Worm (Caenorhabditis elegans) whole organism, young adult: ENCODE data around the gene T23F2.2.

Experiments
- F49E8.2 ChIP-seq: sonication (generic microtip); optimal IDR thresholded peaks from 3 replicates; lab custom pipeline; 2017; ENCODE audit warnings: missing genetic modification characterization, mild to moderate bottlenecking, missing compliant biosample characterization, antibody characterized with exemption, moderate library complexity; ENCODE audit not compliant: insufficient read depth
- Y95B8A.8 ChIP-seq: fragments of 200-800 bp; sonication (Bioruptor generic); IDR thresholded peaks from 2 replicates; pipeline ENCODE4 v1.3.6; 2022; ENCODE audit warnings: missing genetic modification reagents, missing genetic modification characterization, missing compliant biosample characterization
- aptf-3 ChIP-seq: fragments of 200-800 bp; sonication (Bioruptor generic); IDR thresholded peaks from 2 replicates; pipeline ENCODE4 v1.3.6; 2022; ENCODE audit warnings: missing genetic modification characterization, missing compliant biosample characterization
- bed-2 ChIP-seq: fragments of 200-800 bp; sonication (Bioruptor generic); IDR thresholded peaks from 2 replicates; pipeline ENCODE4 v1.3.6; 2022; ENCODE audit warnings: missing genetic modification reagents, missing genetic modification characterization, missing compliant biosample characterization
- egl-18 ChIP-seq: fragments of 200-800 bp; sonication (Bioruptor generic); IDR thresholded peaks from 2 replicates; pipeline ENCODE4 v1.3.6; 2022; ENCODE audit warnings: missing genetic modification reagents, missing genetic modification characterization, missing compliant biosample characterization
- egrh-3 ChIP-seq: fragments of 200-800 bp; sonication (Bioruptor generic); IDR thresholded peaks from 2 replicates; pipeline ENCODE4 v1.3.6; 2022; ENCODE audit warnings: missing genetic modification reagents, missing genetic modification characterization, missing compliant biosample characterization
- hrde-1 ChIP-seq: sonication (generic microtip); optimal IDR thresholded peaks from 2 replicates; lab custom pipeline; 2016; ENCODE audit warnings: missing genetic modification characterization, mild to moderate bottlenecking, missing compliant biosample characterization, moderate library complexity, missing genotype, missing genetic modification reagents, borderline replicate concordance
- lsl-1 ChIP-seq: fragments of 200-800 bp; sonication (Bioruptor generic); optimal IDR thresholded peaks from 2 replicates; lab custom pipeline; 2018; ENCODE audit warnings: mild to moderate bottlenecking, missing genetic modification characterization, moderate library complexity, missing compliant biosample characterization
- madf-6 ChIP-seq: fragments of 200-800 bp; sonication (Bioruptor generic); IDR thresholded peaks from 2 replicates; pipeline ENCODE4 v1.3.6; 2022; ENCODE audit warnings: missing genetic modification reagents, missing genetic modification characterization, missing compliant biosample characterization
- nhr-80 ChIP-seq: sonication (generic microtip); optimal IDR thresholded peaks from 2 replicates; lab custom pipeline; 2016; ENCODE audit warnings: missing genetic modification characterization, missing compliant biosample characterization
- pha-4 ChIP-seq: fragments of 150-350 bp; sonication (generic microtip); optimal IDR thresholded peaks from 2 replicates; lab custom pipeline; 2014; ENCODE audit warnings: missing biosample characterization, missing genetic modification reagents, missing genetic modification characterization
- rpc-1 ChIP-seq, 2 experiments: fragments of 150-350 bp in 1 of 2; sonication (generic microtip) in 1 of 2; optimal IDR thresholded peaks; 2 replicates each; lab custom pipeline; 2014 to 2018; ENCODE audit warnings: missing biosample characterization in 1 of 2, missing genetic modification characterization in 1 of 2, missing genetic modification reagents in 1 of 2, missing genotype in 1 of 2
- sdz-38 ChIP-seq: sonication (generic microtip); optimal IDR thresholded peaks from 2 replicates; lab custom pipeline; 2016; ENCODE audit warnings: missing genotype, missing genetic modification characterization, missing compliant biosample characterization
- sea-2 ChIP-seq: fragments of 200-800 bp; sonication (Bioruptor generic); IDR thresholded peaks from 2 replicates; pipeline ENCODE4 v1.3.6; 2022; ENCODE audit warnings: missing genetic modification characterization, missing compliant biosample characterization
- snpc-1.3 ChIP-seq: sonication (generic microtip); optimal IDR thresholded peaks from 2 replicates; lab custom pipeline; 2017; ENCODE audit warnings: missing genetic modification characterization, mild to moderate bottlenecking, missing compliant biosample characterization, antibody characterized with exemption, moderate library complexity, missing genotype, missing genetic modification reagents; ENCODE audit not compliant: insufficient read depth
- tbx-9 ChIP-seq: sonication (generic microtip); optimal IDR thresholded peaks from 2 replicates; lab custom pipeline; 2016; ENCODE audit warnings: borderline replicate concordance, missing genetic modification characterization, inconsistent platforms, missing compliant biosample characterization
- unc-62 ChIP-seq: fragments of 150-350 bp; optimal IDR thresholded peaks from 2 replicates; lab custom pipeline; 2014; ENCODE audit warnings: missing biosample characterization, missing genetic modification reagents, missing genetic modification characterization
- ztf-26 ChIP-seq: sonication (generic microtip); optimal IDR thresholded peaks from 2 replicates; lab custom pipeline; 2017; ENCODE audit warnings: missing genetic modification characterization, missing compliant biosample characterization

T23F2.2 gene

DNA sequence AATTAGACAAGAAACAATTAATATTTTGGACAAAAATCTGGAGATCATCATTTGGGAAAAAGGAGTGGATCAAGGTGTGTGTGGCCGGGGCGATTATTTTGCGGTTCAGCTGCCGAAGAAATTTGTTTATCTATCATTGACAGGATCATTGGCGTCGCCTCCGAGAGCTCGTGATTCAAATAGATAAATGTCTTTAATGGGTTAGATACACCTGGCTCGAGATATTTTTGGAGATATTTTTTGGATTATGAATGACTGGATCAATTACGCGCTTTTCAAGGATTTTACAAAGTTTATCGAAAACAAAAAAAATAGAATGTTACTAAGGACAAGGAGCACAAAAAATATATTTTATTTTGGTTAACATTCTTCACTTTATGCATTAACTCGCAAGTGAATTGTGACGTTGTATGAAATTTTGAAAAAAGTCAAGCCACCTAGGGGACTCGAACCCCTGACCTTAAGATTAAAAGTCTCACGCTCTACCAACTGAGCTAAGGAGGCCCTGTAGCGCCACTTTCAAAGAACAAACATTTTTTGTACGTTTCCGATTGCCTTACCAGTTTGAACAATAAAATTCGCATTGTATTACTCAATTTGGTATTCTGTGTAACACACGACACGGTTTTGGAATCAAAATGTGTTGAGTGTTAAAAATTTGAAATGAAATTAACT lies 54.1 kb downstream of the T23F2.2 start, which contains the start of gene C25F6.6 (continued):
- TF ChIP-seq ztf-26 (tag; lab: Kevin White, UChicago) = no peak
- no peak for TF ChIP-seq madf-6 (GFP tag; lab: Robert Waterston, UW)
- no peak for TF ChIP-seq sdz-38 (tag; lab: Kevin White, UChicago)
- TF ChIP-seq aptf-3 (GFP tag; lab: Robert Waterston, UW) = no peak

DNA sequence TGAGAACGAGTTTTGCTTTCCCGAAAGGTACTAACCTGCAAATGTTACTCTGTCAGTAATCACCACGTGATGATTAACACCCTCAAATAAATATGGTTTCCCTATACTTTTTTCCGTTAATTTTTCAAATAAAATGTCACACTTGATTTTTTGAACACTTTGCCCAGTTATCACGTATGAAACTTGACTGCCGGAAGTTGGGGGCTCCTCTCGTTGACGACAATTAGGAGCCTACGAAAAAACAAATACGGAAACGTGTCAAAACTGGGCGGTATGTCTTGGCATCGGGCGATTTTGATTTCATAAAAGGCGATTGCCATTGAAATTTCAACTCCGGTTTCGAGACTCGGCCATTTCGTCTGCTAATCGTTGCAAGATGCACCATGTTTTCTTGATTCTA lies 57.1 kb downstream of the T23F2.2 start, which contains the start of gene C25F6.8:
Gene C25F6.8 (plus strand): TSS at position 301 of the 400 bp plus-strand sequence.
- TF ChIP-seq bed-2 (GFP tag; lab: Robert Waterston, UW) (no peak), F49E8.2 (tag; lab: Kevin White, UChicago) (no peak), snpc-1.3 (no peak), egl-18 (no peak)
- TF ChIP-seq, all 124 proteins: peak for 0

DNA sequence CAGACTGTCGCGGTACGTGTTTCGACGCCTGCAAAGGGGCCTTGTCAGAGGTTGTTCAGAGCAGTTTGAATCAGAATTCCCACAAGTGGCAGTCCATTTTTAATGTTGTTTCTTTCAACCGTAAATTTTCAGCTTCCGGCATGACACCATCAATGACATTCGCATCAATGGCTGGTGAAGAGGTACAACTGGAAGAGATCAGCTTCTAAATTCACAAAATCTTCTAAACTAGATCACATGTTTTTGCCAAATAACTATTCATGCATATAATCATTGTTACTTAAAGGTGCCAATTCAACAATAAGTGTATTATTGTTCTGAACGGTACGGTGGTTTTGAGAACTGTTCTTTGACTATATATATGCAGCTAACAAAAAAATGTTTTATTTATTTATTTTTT lies 57.7 kb downstream of the T23F2.2 start:
- TF ChIP-seq rpc-1 (optimal IDR thresholded peaks at IDR 0.05; lab: Kevin White, UChicago) (no peak), rpc-1 (tag; optimal IDR thresholded peaks at IDR 0.05; lab: Kevin White, UChicago) (no peak), egrh-3 (GFP tag; lab: Robert Waterston, UW) (no peak), hrde-1 (no peak), nhr-80 (tag; lab: Kevin White, UChicago) (no peak), unc-62 (GFP tag; lab: Kevin White, UChicago) (no peak), tbx-9 (no peak), sdz-38 (tag; lab: Kevin White, UChicago) (no peak), Y95B8A.8 (no peak), lsl-1 (GFP tag; lab: Kevin White, UChicago) (no peak), pha-4 (tag; lab: Kevin White, UChicago) (no peak), sea-2 (no peak)
